Worm (Caenorhabditis elegans) whole organism, L1 larva: Measurements from ENCODE around the gene F17C8.6.

Source experiments
- C04F5.9 ChIP-seq: sonication (generic microtip); optimal IDR thresholded peaks from 2 replicates; lab custom pipeline; 2016; ENCODE audit warnings: missing genetic modification characterization, missing compliant biosample characterization
- alr-1 ChIP-seq: fragments of 200-800 bp; sonication (Bioruptor generic); optimal IDR thresholded peaks from 2 replicates; lab custom pipeline; 2018; ENCODE audit warnings: borderline replicate concordance, mild to moderate bottlenecking, missing genetic modification characterization, missing compliant biosample characterization
- ama-1 ChIP-seq: fragments of 150-350 bp; optimal IDR thresholded peaks from 2 replicates; lab custom pipeline; 2014
- ceh-82 ChIP-seq, 3 experiments: fragments of 150-350 bp in 1 of 3; sonication (generic microtip) in 2 of 3; optimal IDR thresholded peaks; 2 replicates each; lab custom pipeline; 2014 to 2017; ENCODE audit warnings: missing biosample characterization in 3 of 3, missing genetic modification characterization in 3 of 3
- elt-3 ChIP-seq, 6 experiments: fragments of 150-350 bp in 1 of 6; sonication (generic microtip); optimal IDR thresholded peaks; 2 replicates each; lab custom pipeline; 2017 to 2018; ENCODE audit warnings: missing biosample characterization in 6 of 6, missing genetic modification characterization in 6 of 6, inconsistent platforms in 1 of 6
- fkh-10 ChIP-seq: sonication (generic microtip); optimal IDR thresholded peaks from 2 replicates; lab custom pipeline; 2017; ENCODE audit warnings: missing biosample characterization, missing genetic modification reagents, missing genetic modification characterization
- irx-1 ChIP-seq: sonication (generic microtip); optimal IDR thresholded peaks from 2 replicates; lab custom pipeline; 2016; ENCODE audit warnings: missing genetic modification characterization, missing compliant biosample characterization
- mdl-1 ChIP-seq, 2 experiments: fragments of 150-350 bp; optimal IDR thresholded peaks; 2 replicates each; lab custom pipeline; 2014 to 2017; ENCODE audit warnings: missing biosample characterization in 2 of 2, missing genetic modification characterization in 2 of 2, inconsistent platforms in 1 of 2
- swsn-7 ChIP-seq: sonication (generic microtip); optimal IDR thresholded peaks from 2 replicates; lab custom pipeline; 2016; ENCODE audit warnings: missing genetic modification characterization, missing compliant biosample characterization
- ztf-11 ChIP-seq, 2 experiments: sonication (generic microtip); optimal IDR thresholded peaks; 2 replicates each; lab custom pipeline; 2016 to 2017; ENCODE audit warnings: missing genetic modification characterization in 2 of 2, missing biosample characterization in 1 of 2, missing compliant biosample characterization in 1 of 2

- TF ChIP-seq irx-1 (tag; lab: Kevin White, UChicago) (no peak), mdl-1 (tag; optimal IDR thresholded peaks at IDR 0.05; lab: Kevin White, UChicago) (no peak), swsn-7 (no peak), ztf-11 (tag; optimal IDR thresholded peaks at IDR 0.05; lab: Kevin White, UChicago) (no peak), elt-3 (tag; optimal IDR thresholded peaks at IDR 0.05; lab: Kevin White, UChicago) (no peak), fkh-10 (GFP tag; lab: Kevin White, UChicago) (no peak), ama-1 (lab: Kevin White, UChicago) (no peak), alr-1 (tag; lab: Kevin White, UChicago) (no peak), C04F5.9 (no peak), ceh-82 (tag; optimal IDR thresholded peaks at IDR 0.05; lab: Kevin White, UChicago) (no peak)
Measured at ce11 chrIII:4696903-4697302, 48.9 kb downstream of the F17C8.6 start.
